Fruit fly (Drosophila melanogaster) whole organism, embryonic: ENCODE measurements around the gene CG11698.

Experiments used
- Blimp-1 ChIP-seq: fragments of 200-800 bp; sonication (Bioruptor generic); optimal IDR thresholded peaks from 3 replicates; lab custom pipeline; 2018; ENCODE audit warnings: missing biosample characterization, missing genetic modification characterization, mild to moderate bottlenecking, moderate library complexity, missing genetic modification reagents
- CG10431 ChIP-seq: fragments of 200-800 bp; sonication (Bioruptor generic); optimal IDR thresholded peaks from 3 replicates; lab custom pipeline; 2018; ENCODE audit warnings: missing biosample characterization, mild to moderate bottlenecking, missing genetic modification characterization
- CG10654 ChIP-seq: fragments of 200-800 bp; sonication (Bioruptor generic); optimal IDR thresholded peaks from 2 replicates; lab custom pipeline; 2016; ENCODE audit warnings: missing biosample characterization, missing genetic modification characterization
- CG11085 ChIP-seq: fragments of 200-800 bp; sonication (Bioruptor generic); IDR thresholded peaks from 2 replicates; pipeline ENCODE4 v1.3.6; 2022; ENCODE audit warnings: missing biosample characterization, missing genetic modification characterization
- CG12219 ChIP-seq: fragments of 200-800 bp; sonication (Bioruptor generic); optimal IDR thresholded peaks from 3 replicates; lab custom pipeline; 2018; ENCODE audit warnings: missing biosample characterization, mild to moderate bottlenecking, missing genetic modification characterization
- CG12391 ChIP-seq: fragments of 200-800 bp; sonication (Bioruptor generic); optimal IDR thresholded peaks from 3 replicates; lab custom pipeline; 2018; ENCODE audit warnings: missing biosample characterization, mild to moderate bottlenecking, missing genetic modification characterization, moderate library complexity
- CG13624 ChIP-seq: fragments of 200-800 bp; sonication (Bioruptor generic); optimal IDR thresholded peaks from 2 replicates; lab custom pipeline; 2016; ENCODE audit warnings: missing biosample characterization, missing genetic modification characterization
- CG14710 ChIP-seq: fragments of 200-800 bp; sonication (Bioruptor generic); optimal IDR thresholded peaks from 3 replicates; lab custom pipeline; 2019; ENCODE audit warnings: missing biosample characterization, mild to moderate bottlenecking, missing genetic modification characterization, moderate library complexity
- CG14965 ChIP-seq: fragments of 200-800 bp; sonication (Bioruptor generic); optimal IDR thresholded peaks from 2 replicates; lab custom pipeline; 2016; ENCODE audit warnings: missing biosample characterization, missing genetic modification characterization, borderline replicate concordance
- CG15011 ChIP-seq: fragments of 200-800 bp; sonication (Bioruptor generic); optimal IDR thresholded peaks from 3 replicates; lab custom pipeline; 2018; ENCODE audit warnings: missing biosample characterization, mild to moderate bottlenecking, missing genetic modification characterization
- CG15696 ChIP-seq: fragments of 200-800 bp; sonication (Bioruptor generic); optimal IDR thresholded peaks from 2 replicates; lab custom pipeline; 2019; ENCODE audit warnings: missing biosample characterization, mild to moderate bottlenecking, missing genetic modification characterization, moderate library complexity
- CG17186 ChIP-seq: fragments of 200-800 bp; sonication (Bioruptor generic); optimal IDR thresholded peaks from 3 replicates; lab custom pipeline; 2017; ENCODE audit warnings: missing biosample characterization, missing genetic modification reagents, missing genetic modification characterization
- CG17359 ChIP-seq: fragments of 200-800 bp; sonication (Bioruptor generic); optimal IDR thresholded peaks from 3 replicates; lab custom pipeline; 2018; ENCODE audit warnings: missing biosample characterization, mild to moderate bottlenecking, missing genetic modification characterization, moderate library complexity
- CG31224 ChIP-seq: fragments of 200-800 bp; sonication (Bioruptor generic); IDR thresholded peaks from 2 replicates; pipeline ENCODE4 v1.3.6; 2022; ENCODE audit warnings: missing biosample characterization, missing genetic modification characterization
- CG3281 ChIP-seq: fragments of 200-800 bp; sonication (Bioruptor generic); optimal IDR thresholded peaks from 3 replicates; lab custom pipeline; 2017; ENCODE audit warnings: missing biosample characterization, mild to moderate bottlenecking, missing genetic modification characterization
- CG3407 ChIP-seq: fragments of 200-800 bp; sonication (Bioruptor generic); optimal IDR thresholded peaks from 2 replicates; lab custom pipeline; 2018; ENCODE audit warnings: missing biosample characterization, mild to moderate bottlenecking, missing genetic modification characterization
- CG4282 ChIP-seq: fragments of 200-800 bp; sonication (Bioruptor generic); optimal IDR thresholded peaks from 2 replicates; lab custom pipeline; 2016; ENCODE audit warnings: missing biosample characterization, missing genetic modification characterization
- CG4730 ChIP-seq: fragments of 200-800 bp; sonication (Bioruptor generic); IDR thresholded peaks from 2 replicates; pipeline ENCODE4 v1.3.6; 2022; ENCODE audit warnings: missing biosample characterization, missing genetic modification characterization
- CG6765 ChIP-seq: fragments of 200-800 bp; sonication (Bioruptor generic); optimal IDR thresholded peaks from 3 replicates; lab custom pipeline; 2017; ENCODE audit warnings: missing biosample characterization, mild to moderate bottlenecking, missing genetic modification characterization
- CG6791 ChIP-seq: fragments of 200-800 bp; sonication (Bioruptor generic); IDR thresholded peaks from 3 replicates; pipeline ENCODE4 v1.3.6; 2022; ENCODE audit warnings: missing biosample characterization, missing genetic modification characterization; ENCODE audit not compliant: partially characterized antibody
- CG7372 ChIP-seq: fragments of 200-800 bp; sonication (Bioruptor generic); IDR thresholded peaks from 2 replicates; pipeline ENCODE4 v1.3.6; 2022; ENCODE audit warnings: missing biosample characterization, missing genetic modification characterization
- CG7556 ChIP-seq: fragments of 200-800 bp; sonication (Bioruptor generic); optimal IDR thresholded peaks from 2 replicates; lab custom pipeline; 2017; ENCODE audit warnings: missing biosample characterization, mild to moderate bottlenecking, missing genetic modification characterization
- CG7928 ChIP-seq: fragments of 200-800 bp; sonication (Bioruptor generic); optimal IDR thresholded peaks from 2 replicates; lab custom pipeline; 2017; ENCODE audit warnings: missing biosample characterization, mild to moderate bottlenecking, missing genetic modification characterization
- Dfd ChIP-seq, 2 experiments: fragments of >200 bp; optimal IDR thresholded peaks; 2 replicates each; lab custom pipeline; 2017; ENCODE audit warnings: missing biosample characterization in 2 of 2, missing genetic modification characterization in 2 of 2
- Dip3 ChIP-seq: fragments of 200-800 bp; sonication (Bioruptor generic); optimal IDR thresholded peaks from 3 replicates; lab custom pipeline; 2016; ENCODE audit warnings: missing biosample characterization, missing genetic modification characterization
- E2f2 ChIP-seq: fragments of 200-800 bp; sonication (Bioruptor generic); IDR thresholded peaks from 2 replicates; pipeline ENCODE4 v1.3.6; 2022; ENCODE audit warnings: missing biosample characterization, missing genetic modification characterization
- Elba2 ChIP-seq: fragments of 200-800 bp; sonication (Bioruptor generic); optimal IDR thresholded peaks from 3 replicates; lab custom pipeline; 2016; ENCODE audit warnings: missing biosample characterization, missing genetic modification characterization
- HLH3B ChIP-seq: fragments of 200-800 bp; sonication (Bioruptor generic); IDR thresholded peaks from 2 replicates; pipeline ENCODE4 v1.3.6; 2022; ENCODE audit warnings: missing biosample characterization, missing genetic modification characterization
- NFAT ChIP-seq: fragments of 200-800 bp; sonication (Bioruptor generic); IDR thresholded peaks from 2 replicates; pipeline ENCODE4 v1.3.6; 2022; ENCODE audit warnings: missing biosample characterization, missing genetic modification characterization
- NK7.1 ChIP-seq: fragments of 200-800 bp; sonication (Bioruptor generic); optimal IDR thresholded peaks from 3 replicates; lab custom pipeline; 2016; ENCODE audit warnings: missing biosample characterization, missing genetic modification characterization
- Neu2 ChIP-seq: fragments of 200-800 bp; sonication (Bioruptor generic); optimal IDR thresholded peaks from 3 replicates; lab custom pipeline; 2016; ENCODE audit warnings: missing biosample characterization, missing genetic modification characterization, borderline replicate concordance
- Oli ChIP-seq: fragments of 200-800 bp; sonication (Bioruptor generic); optimal IDR thresholded peaks from 2 replicates; lab custom pipeline; 2018; ENCODE audit warnings: missing biosample characterization, mild to moderate bottlenecking, missing genetic modification characterization, moderate library complexity
- TFAM ChIP-seq: fragments of 200-800 bp; sonication (Bioruptor generic); optimal IDR thresholded peaks from 2 replicates; lab custom pipeline; 2017; ENCODE audit warnings: missing biosample characterization, missing genetic modification characterization, inconsistent platforms
- ato ChIP-seq: fragments of 200-800 bp; sonication (Bioruptor generic); IDR thresholded peaks from 2 replicates; pipeline ENCODE4 v1.3.6; 2022; ENCODE audit warnings: missing biosample characterization, missing genetic modification characterization; ENCODE audit not compliant: partially characterized antibody
- dan ChIP-seq: fragments of 200-800 bp; sonication (Bioruptor generic); IDR thresholded peaks from 2 replicates; pipeline ENCODE4 v1.3.6; 2022; ENCODE audit warnings: missing biosample characterization, missing genetic modification characterization
- dmrt11E ChIP-seq: fragments of 200-800 bp; sonication (Bioruptor generic); optimal IDR thresholded peaks from 3 replicates; lab custom pipeline; 2018; ENCODE audit warnings: missing biosample characterization, mild to moderate bottlenecking, missing genetic modification characterization, moderate library complexity
- dpn ChIP-seq, 2 experiments: fragments of 200-800 bp; sonication (Bioruptor generic); optimal IDR thresholded peaks; 3 replicates each; lab custom pipeline; 2016; ENCODE audit warnings: missing biosample characterization in 2 of 2, missing genetic modification characterization in 2 of 2
- fru ChIP-seq: fragments of >200 bp; optimal IDR thresholded peaks from 2 replicates; lab custom pipeline; 2017
- grau ChIP-seq: fragments of 200-800 bp; optimal IDR thresholded peaks from 3 replicates; lab custom pipeline; 2019; ENCODE audit warnings: missing biosample characterization, mild to moderate bottlenecking, missing genetic modification characterization, moderate library complexity
- h ChIP-seq: fragments of >200 bp; optimal IDR thresholded peaks from 2 replicates; lab custom pipeline; 2017
- kah ChIP-seq: fragments of 200-800 bp; sonication (Bioruptor generic); optimal IDR thresholded peaks from 2 replicates; lab custom pipeline; 2018; ENCODE audit warnings: missing biosample characterization, mild to moderate bottlenecking, missing genetic modification characterization
- ken ChIP-seq: fragments of 200-800 bp; sonication (Bioruptor generic); IDR thresholded peaks from 3 replicates; pipeline ENCODE4 v1.3.6; 2022; ENCODE audit warnings: missing biosample characterization, missing genetic modification characterization
- pan ChIP-seq, 4 experiments: fragments of >200 bp in 3 of 4; fragments of 200-800 bp in 1 of 4; sonication (Bioruptor generic) in 1 of 4; optimal IDR thresholded peaks in 3 of 4; IDR thresholded peaks in 1 of 4; 2 replicates each; pipeline versions ENCODE4 v1.3.6 to Lab custom; 2017 to 2022; ENCODE audit warnings: missing biosample characterization in 2 of 4, missing genetic modification characterization in 2 of 4, mixed read lengths in 1 of 4
- phol ChIP-seq: fragments of 200-800 bp; sonication (Bioruptor generic); optimal IDR thresholded peaks from 3 replicates; lab custom pipeline; 2018; ENCODE audit warnings: missing biosample characterization, mild to moderate bottlenecking, missing genetic modification characterization, moderate library complexity
- scrt ChIP-seq: fragments of 200-800 bp; sonication (Bioruptor generic); optimal IDR thresholded peaks from 2 replicates; lab custom pipeline; 2018; ENCODE audit warnings: missing biosample characterization, mild to moderate bottlenecking, missing genetic modification characterization, moderate library complexity
- ssp ChIP-seq: fragments of 200-800 bp; sonication (Bioruptor generic); IDR thresholded peaks from 2 replicates; pipeline ENCODE4 v1.3.6; 2022; ENCODE audit warnings: missing biosample characterization, missing genetic modification characterization
- trh ChIP-seq: fragments of 200-800 bp; sonication (Bioruptor generic); optimal IDR thresholded peaks from 2 replicates; lab custom pipeline; 2016; ENCODE audit warnings: missing biosample characterization, missing genetic modification characterization
- ttk ChIP-seq: fragments of 200-800 bp; sonication (Bioruptor generic); IDR thresholded peaks from 2 replicates; pipeline ENCODE4 v2.1.2; 2022; ENCODE audit warnings: missing biosample characterization, missing genetic modification characterization
- tup ChIP-seq: fragments of 200-800 bp; sonication (Bioruptor generic); optimal IDR thresholded peaks from 2 replicates; lab custom pipeline; 2016; ENCODE audit warnings: missing biosample characterization, mild to moderate bottlenecking, missing genetic modification characterization, moderate library complexity
- vnd ChIP-seq: fragments of 200-800 bp; sonication (Bioruptor generic); IDR thresholded peaks from 3 replicates; pipeline ENCODE4 v1.3.6; 2022; ENCODE audit warnings: missing biosample characterization, missing genetic modification characterization; ENCODE audit not compliant: partially characterized antibody
- zf30C ChIP-seq: fragments of 200-800 bp; sonication (Bioruptor generic); optimal IDR thresholded peaks from 3 replicates; lab custom pipeline; 2018; ENCODE audit warnings: missing biosample characterization, mild to moderate bottlenecking, missing genetic modification characterization

The CG11698 gene

dm6 chr3R:8336012-8336567 lies 24.1 kb downstream of the CG11698 start (continued):
- TF ChIP-seq CG10654 (GFP tag; lab: Kevin White, UChicago) (no peak), dan (GFP tag; lab: Robert Waterston, UW) (no peak), scrt (GFP tag; lab: Kevin White, UChicago) (no peak), Blimp-1 (GFP tag; lab: Kevin White, UChicago) (no peak), dmrt11E (peak; percentile 65), CG12391 (tag; lab: Kevin White, UChicago) (peak; percentile 48), dpn (GFP tag; optimal IDR thresholded peaks at IDR 0.05; lab: Kevin White, UChicago) (no peak), CG13624 (GFP tag; lab: Kevin White, UChicago) (no peak), CG3407 (GFP tag; lab: Kevin White, UChicago) (no peak), ken (no peak), CG4730 (no peak), ttk (GFP tag; lab: Robert Waterston, UW) (no peak), NFAT (GFP tag; lab: Robert Waterston, UW) (no peak), TFAM (GFP tag; lab: Kevin White, UChicago) (no peak), ssp (GFP tag; lab: Robert Waterston, UW) (no peak), Dfd (GFP tag; optimal IDR thresholded peaks at IDR 0.05; lab: Kevin White, UChicago) (no peak), kah (GFP tag; lab: Kevin White, UChicago) (no peak), Oli (tag; lab: Kevin White, UChicago) (no peak), NK7.1 (GFP tag; lab: Kevin White, UChicago) (no peak), CG17359 (tag; lab: Kevin White, UChicago) (no peak), E2f2 (GFP tag; lab: Robert Waterston, UW) (no peak), CG11085 (GFP tag; lab: Robert Waterston, UW) (no peak), CG10431 (GFP tag; lab: Kevin White, UChicago) (no peak), CG7372 (GFP tag; lab: Robert Waterston, UW) (no peak), h (lab: Kevin White, UChicago) (no peak), CG6765 (GFP tag; lab: Kevin White, UChicago) (no peak), trh (GFP tag; lab: Kevin White, UChicago) (no peak), Neu2 (no peak), tup (GFP tag; lab: Kevin White, UChicago) (no peak), CG7928 (GFP tag; lab: Kevin White, UChicago) (no peak), fru (lab: Kevin White, UChicago) (no peak), Dip3 (GFP tag; lab: Kevin White, UChicago) (no peak), HLH3B (no peak), CG12219 (no peak), CG6791 (GFP tag; lab: Robert Waterston, UW) (no peak), CG15696 (tag; lab: Kevin White, UChicago) (peak; percentile 84), vnd (GFP tag; lab: Robert Waterston, UW) (no peak), ato (GFP tag; lab: Robert Waterston, UW) (no peak), pan (optimal IDR thresholded peaks at IDR 0.05; lab: Kevin White, UChicago) (no peak), pan (GFP tag; optimal IDR thresholded peaks at IDR 0.05 in 1 of 2, IDR thresholded peaks at IDR 0.05 in 1 of 2) (no peak), CG14965 (no peak), zf30C (GFP tag; lab: Kevin White, UChicago) (peak; percentile 74), CG4282 (GFP tag; lab: Kevin White, UChicago) (no peak), CG7556 (GFP tag; lab: Kevin White, UChicago) (peak; percentile 22), CG31224 (GFP tag; lab: Robert Waterston, UW) (no peak), Elba2 (no peak), grau (tag; lab: Kevin White, UChicago) (peak; percentile 34), phol (tag; lab: Kevin White, UChicago) (peak; percentile 36), CG17186 (GFP tag; lab: Kevin White, UChicago) (no peak), CG3281 (GFP tag; lab: Kevin White, UChicago) (no peak), CG14710 (tag; lab: Kevin White, UChicago) (peak; percentile 38), CG15011 (no peak)
